Fruit fly (Drosophila melanogaster): ENCODE measurements around the gene CG5194.
A peak's percentile ranks its signal among the peaks of the same experiment; 100 is the strongest.

The CG5194 gene

dm6 chr3L:9055870-9056807 lies 46.5 kb upstream of the CG5194 start (continued):
- TF ChIP-seq CG8119 (GFP tag; IDR thresholded peaks at IDR 0.05) = no peak

- TF ChIP-seq CG11294 (GFP tag; IDR thresholded peaks at IDR 0.05) (no peak), CG10669 (GFP tag; optimal IDR thresholded peaks at IDR 0.05) (peak; percentile 40), Eip78C (GFP tag) (peak; percentile 20)
Measured at dm6 chr3L:9054822-9055407, 45.3 kb upstream of the CG5194 start.

- TF ChIP-seq CG16779 (tag; optimal IDR thresholded peaks at IDR 0.05) = no peak
Measured at dm6 chr3L:9054239-9054638, 44.6 kb upstream of the CG5194 start.

- TF ChIP-seq Gug (GFP tag; IDR thresholded peaks at IDR 0.05) = no peak
- no peak for TF ChIP-seq ss (GFP tag; optimal IDR thresholded peaks at IDR 0.05)
- TF ChIP-seq lz (GFP tag; optimal IDR thresholded peaks at IDR 0.05) = no peak
- TF ChIP-seq CG8319 (GFP tag; optimal IDR thresholded peaks at IDR 0.05) = no peak
- TF ChIP-seq svp (GFP tag) = no peak
Measured at dm6 chr3L:9052798-9053541, 43.3 kb upstream of the CG5194 start.

dm6 chr3L:9051830-9052259 lies 42.2 kb upstream of the CG5194 start:
- TF ChIP-seq Eip78C (GFP tag) (peak; percentile 19), CG8632 (GFP tag; optimal IDR thresholded peaks at IDR 0.05) (no peak)

- TF ChIP-seq topi (GFP tag; optimal IDR thresholded peaks at IDR 0.05) = no peak
- TF ChIP-seq acj6 (GFP tag; optimal IDR thresholded peaks at IDR 0.05) = no peak
- TF ChIP-seq svp (GFP tag) = no peak
- no peak for TF ChIP-seq eg (GFP tag; IDR thresholded peaks at IDR 0.05)
- TF ChIP-seq CG6163 (GFP tag; IDR thresholded peaks at IDR 0.05) = no peak
- TF ChIP-seq CG31627 (GFP tag; optimal IDR thresholded peaks at IDR 0.05) = no peak
- no peak for TF ChIP-seq Ets96B (tag; optimal IDR thresholded peaks at IDR 0.05)
- no peak for TF ChIP-seq lz (GFP tag; optimal IDR thresholded peaks at IDR 0.05)
- no peak for TF ChIP-seq CG4318 (GFP tag; optimal IDR thresholded peaks at IDR 0.05)
- no peak for TF ChIP-seq OdsH (GFP tag; optimal IDR thresholded peaks at IDR 0.05)
- TF ChIP-seq Smox (GFP tag; optimal IDR thresholded peaks at IDR 0.05) = no peak
- TF ChIP-seq CG6854 (GFP tag; optimal IDR thresholded peaks at IDR 0.05) = no peak
- TF ChIP-seq salr (GFP tag; optimal IDR thresholded peaks at IDR 0.05) = no peak
- TF ChIP-seq CG8319 (GFP tag; optimal IDR thresholded peaks at IDR 0.05) = no peak
- no peak for TF ChIP-seq Met (GFP tag; optimal IDR thresholded peaks at IDR 0.05)
Measured at dm6 chr3L:9050447-9051069, 40.9 kb upstream of the CG5194 start.

- TF ChIP-seq CG16779 (tag; optimal IDR thresholded peaks at IDR 0.05) (no peak), acj6 (GFP tag; optimal IDR thresholded peaks at IDR 0.05) (no peak), Sox14 (GFP tag; optimal IDR thresholded peaks at IDR 0.05) (no peak), CG10631 (GFP tag; optimal IDR thresholded peaks at IDR 0.05) (no peak), achi (GFP tag; optimal IDR thresholded peaks at IDR 0.05) (no peak), Hr4 (GFP tag; optimal IDR thresholded peaks at IDR 0.05) (no peak), CG7368 (GFP tag; optimal IDR thresholded peaks at IDR 0.05) (no peak), Eip93F (GFP tag; optimal IDR thresholded peaks at IDR 0.05) (no peak), CG6808 (GFP tag; optimal IDR thresholded peaks at IDR 0.05) (no peak), cyc (GFP tag; optimal IDR thresholded peaks at IDR 0.05) (no peak), dac (GFP tag; optimal IDR thresholded peaks at IDR 0.05) (no peak), vri (GFP tag; optimal IDR thresholded peaks at IDR 0.05) (no peak), CG3032 (tag; optimal IDR thresholded peaks at IDR 0.05) (peak; percentile 8), CG6163 (GFP tag; IDR thresholded peaks at IDR 0.05) (no peak), Blimp-1 (GFP tag; optimal IDR thresholded peaks at IDR 0.05) (no peak), ss (GFP tag; optimal IDR thresholded peaks at IDR 0.05) (no peak), CG6792 (GFP tag; optimal IDR thresholded peaks at IDR 0.05) (no peak), Sox15 (GFP tag; optimal IDR thresholded peaks at IDR 0.05) (no peak)
Measured at dm6 chr3L:9047062-9047461, 37.4 kb upstream of the CG5194 start, which contains the start of gene Argk2. Gene Argk2 (plus strand): TSS chr3L:9047439.

All from whole organism, prepupa.